Worm (Caenorhabditis elegans): ENCODE results near the gene Y57G11B.2.

The Y57G11B.2 gene

DNA sequence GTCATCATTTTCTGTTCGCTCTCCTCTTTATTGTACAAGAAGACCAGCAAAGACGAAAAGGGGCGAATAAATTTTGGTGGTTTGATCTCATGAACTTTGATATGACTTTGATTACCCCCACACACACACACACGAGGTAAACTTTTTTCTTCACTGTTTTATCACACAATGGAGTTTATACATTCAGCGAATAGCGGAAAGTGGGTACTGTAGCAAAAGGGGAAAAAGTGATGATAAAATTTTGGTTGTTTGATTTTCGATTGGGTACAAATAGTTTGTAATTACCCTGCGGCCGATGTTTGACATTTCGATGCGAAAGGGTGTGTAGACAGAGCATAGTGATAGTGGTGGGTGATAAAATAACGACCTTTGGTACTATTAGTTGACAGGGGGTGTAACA, 29.1 kb downstream of the Y57G11B.2 start:
- TF ChIP-seq nhr-90 (tag; optimal IDR thresholded peaks at IDR 0.05): peak; percentile 82
- peak; percentile 100 for TF ChIP-seq nhr-80 (tag; optimal IDR thresholded peaks at IDR 0.05)
- TF ChIP-seq ceh-58 (GFP tag; IDR thresholded peaks at IDR 0.05): no peak
- TF ChIP-seq aptf-2 (GFP tag; conservative IDR thresholded peaks at IDR 0.05): no peak
- peak; percentile 75 for TF ChIP-seq madf-10 (tag; optimal IDR thresholded peaks at IDR 0.05)
- no peak for TF ChIP-seq snpc-1.1 (tag; optimal IDR thresholded peaks at IDR 0.05; ENCODE audit: insufficient read depth)
- TF ChIP-seq T26A5.8 (tag; optimal IDR thresholded peaks at IDR 0.05): no peak
- TF ChIP-seq ceh-100 (GFP tag; IDR thresholded peaks at IDR 0.05): no peak
- no peak for TF ChIP-seq attf-6 (GFP tag; IDR thresholded peaks at IDR 0.05)
- peak; percentile 22; the same call in 1 of the 2 replicates for TF ChIP-seq cebp-1 (GFP tag; IDR thresholded peaks at IDR 0.05)
- TF ChIP-seq cebp-1 (tag; optimal IDR thresholded peaks at IDR 0.05): no peak
- no peak for TF ChIP-seq lir-1 (GFP tag; conservative IDR thresholded peaks at IDR 0.05)
- TF ChIP-seq B0019.2 (GFP tag; conservative IDR thresholded peaks at IDR 0.05): no peak
- TF ChIP-seq ceh-91 (GFP tag; IDR thresholded peaks at IDR 0.05): no peak
- no peak for TF ChIP-seq lin-35 (GFP tag; optimal IDR thresholded peaks at IDR 0.05)
- no peak for TF ChIP-seq F57C9.4 (tag; optimal IDR thresholded peaks at IDR 0.05)
- TF ChIP-seq tlf-1 (GFP tag; optimal IDR thresholded peaks at IDR 0.05): peak; percentile 75
- TF ChIP-seq egrh-3 (GFP tag; IDR thresholded peaks at IDR 0.05): 0 out of 2 replicates have a peak, but pooled peaks have one; percentile 35
- no peak for TF ChIP-seq F57A8.1 (GFP tag; optimal IDR thresholded peaks at IDR 0.05)
- peak; percentile 78; the same call in 1 of the 2 replicates for TF ChIP-seq C06A6.2 (GFP tag; conservative IDR thresholded peaks at IDR 0.05)
- TF ChIP-seq ceh-79 (tag; optimal IDR thresholded peaks at IDR 0.05): no peak
- no peak for TF ChIP-seq B0261.1 (tag; optimal IDR thresholded peaks at IDR 0.05)
- 0 out of 2 replicates have a peak, but pooled peaks have one; percentile 23 for TF ChIP-seq Y95B8A.8 (GFP tag; IDR thresholded peaks at IDR 0.05)
- peak; percentile 45 for TF ChIP-seq pha-4 (tag; optimal IDR thresholded peaks at IDR 0.05)
- TF ChIP-seq F22D6.2 (tag; optimal IDR thresholded peaks at IDR 0.05): peak; percentile 80
- TF ChIP-seq nhr-179 (tag; optimal IDR thresholded peaks at IDR 0.05): no peak
- TF ChIP-seq ZK185.1 (tag; optimal IDR thresholded peaks at IDR 0.05; ENCODE audit: poor library complexity, severe bottlenecking): peak; percentile 75
- TF ChIP-seq lin-54 (GFP tag; optimal IDR thresholded peaks at IDR 0.05): peak; percentile 55
- TF ChIP-seq ztf-26 (tag; optimal IDR thresholded peaks at IDR 0.05): peak; percentile 89
- no peak for TF ChIP-seq nfya-2 (GFP tag; IDR thresholded peaks at IDR 0.05)
- TF ChIP-seq hlh-12 (tag; optimal IDR thresholded peaks at IDR 0.05): no peak
- no peak for TF ChIP-seq F33H1.4 (GFP tag; IDR thresholded peaks at IDR 0.05)
- peak; percentile 54 for TF ChIP-seq F23B12.7 (tag; optimal IDR thresholded peaks at IDR 0.05; ENCODE audit: insufficient read depth)
- TF ChIP-seq fkh-3 (tag; optimal IDR thresholded peaks at IDR 0.05): no peak
- 0 out of 2 replicates have a peak, but pooled peaks have one; percentile 28 for TF ChIP-seq pbrm-1 (GFP tag; IDR thresholded peaks at IDR 0.05)
- TF ChIP-seq lsl-1 (GFP tag; optimal IDR thresholded peaks at IDR 0.05): no peak
- peak; percentile 58 for TF ChIP-seq ets-4 (GFP tag; optimal IDR thresholded peaks at IDR 0.05)
- TF ChIP-seq sdz-38 (tag; optimal IDR thresholded peaks at IDR 0.05): no peak
- no peak for TF ChIP-seq snpc-4 (GFP tag; optimal IDR thresholded peaks at IDR 0.05)
- TF ChIP-seq snpc-4 (tag; optimal IDR thresholded peaks at IDR 0.05): peak in 3 of 4 experiments; percentile 8 to 55 (median 48)
- no peak for TF ChIP-seq ccch-3 (GFP tag; optimal IDR thresholded peaks at IDR 0.05)
- TF ChIP-seq B0035.1 (tag; optimal IDR thresholded peaks at IDR 0.05): no peak
- TF ChIP-seq tbp1 (GFP tag; optimal IDR thresholded peaks at IDR 0.05): peak; percentile 46
- TF ChIP-seq let-607 (tag; optimal IDR thresholded peaks at IDR 0.05): peak in 1 of 2 experiments; percentile 82
- TF ChIP-seq ztf-3 (GFP tag; optimal IDR thresholded peaks at IDR 0.05): peak; percentile 44
- TF ChIP-seq somi-1 (GFP tag; optimal IDR thresholded peaks at IDR 0.05): peak; percentile 84
- TF ChIP-seq dpff-1 (tag; optimal IDR thresholded peaks at IDR 0.05): no peak
- TF ChIP-seq bed-1 (GFP tag; IDR thresholded peaks at IDR 0.05): no peak
- TF ChIP-seq atf-7 (tag; optimal IDR thresholded peaks at IDR 0.05): peak; percentile 95

All from whole organism, young adult.